Worm (Caenorhabditis elegans) whole organism, L4 larva: ENCODE data around the gene H06I04.3.
A peak's percentile ranks its signal among the peaks of the same experiment; 100 is the strongest.

Source experiments
- F37D6.2 ChIP-seq: sonication (generic microtip); optimal IDR thresholded peaks from 2 replicates; lab custom pipeline; 2016; ENCODE audit warnings: mild to moderate bottlenecking, missing genetic modification characterization, missing compliant biosample characterization
- F44E2.7 ChIP-seq: fragments of 200-800 bp; sonication (Bioruptor generic); IDR thresholded peaks from 2 replicates; pipeline ENCODE4 v2.1.2; 2022; ENCODE audit warnings: missing genetic modification characterization, missing compliant biosample characterization
- T20F7.1 ChIP-seq: fragments of 200-800 bp; sonication (Bioruptor generic); optimal IDR thresholded peaks from 2 replicates; lab custom pipeline; 2018; ENCODE audit warnings: mild to moderate bottlenecking, missing genetic modification characterization, missing compliant biosample characterization
- Y48G9A.11 ChIP-seq: fragments of 200-800 bp; sonication (Bioruptor generic); IDR thresholded peaks from 2 replicates; pipeline ENCODE4 v1.3.6; 2022; ENCODE audit warnings: missing genetic modification reagents, missing genetic modification characterization, missing compliant biosample characterization
- ZK546.5 ChIP-seq, 2 experiments: sonication (generic microtip); optimal IDR thresholded peaks; 2 replicates each; lab custom pipeline; 2017; ENCODE audit warnings: missing biosample characterization in 2 of 2, missing genetic modification characterization in 2 of 2
- aha-1 ChIP-seq: fragments of 150-350 bp; peaks from one replicate; lab custom pipeline; 2014; ENCODE audit warnings: missing biosample characterization, missing genetic modification characterization
- arid-1 ChIP-seq: fragments of 200-800 bp; sonication (Bioruptor generic); conservative IDR thresholded peaks from 2 replicates; pipeline ENCODE4 v1.3.6; 2022; ENCODE audit warnings: missing genetic modification reagents, missing genetic modification characterization, missing compliant biosample characterization
- ceh-20 ChIP-seq: fragments of 200-800 bp; sonication (Bioruptor generic); IDR thresholded peaks from 2 replicates; pipeline ENCODE4 v1.3.6; 2022; ENCODE audit warnings: missing genetic modification reagents, missing genetic modification characterization, missing compliant biosample characterization
- ceh-32 ChIP-seq: sonication (generic microtip); optimal IDR thresholded peaks from 2 replicates; lab custom pipeline; 2016; ENCODE audit warnings: mild to moderate bottlenecking, missing genetic modification characterization, missing compliant biosample characterization; ENCODE audit not compliant: poor library complexity
- ceh-62 ChIP-seq: sonication (generic microtip); optimal IDR thresholded peaks from 2 replicates; lab custom pipeline; 2017; ENCODE audit warnings: missing biosample characterization, missing genetic modification characterization
- cey-2 ChIP-seq: sonication (generic microtip); optimal IDR thresholded peaks from 3 replicates; lab custom pipeline; 2017; ENCODE audit warnings: missing genetic modification characterization, mild to moderate bottlenecking, missing compliant biosample characterization, antibody characterized with exemption, borderline replicate concordance; ENCODE audit not compliant: insufficient read depth
- ctbp-1 ChIP-seq: fragments of 200-800 bp; sonication (Bioruptor generic); IDR thresholded peaks from 2 replicates; pipeline ENCODE4 v1.3.6; 2022; ENCODE audit warnings: missing genetic modification reagents, missing genetic modification characterization, missing compliant biosample characterization
- daf-12 ChIP-seq: fragments of 150-350 bp; optimal IDR thresholded peaks from 2 replicates; lab custom pipeline; 2014; ENCODE audit warnings: missing biosample characterization, missing genetic modification reagents, missing genetic modification characterization
- daf-16 ChIP-seq, 3 experiments: sonication (generic microtip); optimal IDR thresholded peaks; 2 replicates each; lab custom pipeline; 2016 to 2017; ENCODE audit warnings: missing genetic modification characterization in 3 of 3, missing genetic modification reagents in 3 of 3, mild to moderate bottlenecking in 2 of 3, missing compliant biosample characterization in 2 of 3, missing biosample characterization in 1 of 3, moderate library complexity in 1 of 3
- daf-19 ChIP-seq: fragments of 200-800 bp; sonication (Bioruptor generic); conservative IDR thresholded peaks from 2 replicates; pipeline ENCODE4 v1.3.6; 2022; ENCODE audit warnings: missing genetic modification characterization, missing compliant biosample characterization
- dpl-1 ChIP-seq: fragments of 150-350 bp; optimal IDR thresholded peaks from 2 replicates; lab custom pipeline; 2014; ENCODE audit warnings: missing biosample characterization, missing genetic modification reagents, missing genetic modification characterization
- dve-1 ChIP-seq: sonication (generic microtip); optimal IDR thresholded peaks from 2 replicates; lab custom pipeline; 2017; ENCODE audit warnings: antibody characterized with exemption, mild to moderate bottlenecking, missing genetic modification characterization, missing compliant biosample characterization; ENCODE audit not compliant: insufficient read depth
- egl-43 ChIP-seq: fragments of 200-800 bp; sonication (Bioruptor generic); IDR thresholded peaks from 2 replicates; pipeline ENCODE4 v1.3.6; 2022; ENCODE audit warnings: missing genetic modification reagents, missing genetic modification characterization, missing compliant biosample characterization
- hif-1 ChIP-seq, 2 experiments: sonication (generic microtip); optimal IDR thresholded peaks; 2 replicates each; lab custom pipeline; 2016 to 2017; ENCODE audit warnings: missing compliant biosample characterization in 2 of 2, missing genetic modification characterization in 2 of 2, missing genetic modification reagents in 2 of 2, missing genotype in 2 of 2, mild to moderate bottlenecking in 1 of 2
- hlh-11 ChIP-seq: fragments of 200-800 bp; sonication (Bioruptor generic); optimal IDR thresholded peaks from 2 replicates; lab custom pipeline; 2018; ENCODE audit warnings: mild to moderate bottlenecking, missing genetic modification characterization, missing compliant biosample characterization
- hlh-30 ChIP-seq: sonication (generic microtip); optimal IDR thresholded peaks from 2 replicates; lab custom pipeline; 2017; ENCODE audit warnings: antibody characterized with exemption, mild to moderate bottlenecking, missing genetic modification characterization, missing compliant biosample characterization; ENCODE audit not compliant: insufficient read depth
- lin-13 ChIP-seq: fragments of 150-350 bp; optimal IDR thresholded peaks from 2 replicates; lab custom pipeline; 2014; ENCODE audit warnings: missing biosample characterization, missing genetic modification reagents, missing genetic modification characterization
- lin-38 ChIP-seq: fragments of 200-800 bp; sonication (Bioruptor generic); IDR thresholded peaks from 2 replicates; pipeline ENCODE4 v1.3.6; 2022; ENCODE audit warnings: missing genetic modification reagents, missing genetic modification characterization, missing compliant biosample characterization
- lin-39 ChIP-seq: fragments of 150-350 bp; optimal IDR thresholded peaks from 2 replicates; lab custom pipeline; 2014; ENCODE audit warnings: missing biosample characterization, missing genetic modification reagents, missing genetic modification characterization
- lsy-2 ChIP-seq, 2 experiments: fragments of 150-350 bp in 1 of 2; sonication (generic microtip) in 1 of 2; optimal IDR thresholded peaks; 2 replicates each; lab custom pipeline; 2014 to 2017; ENCODE audit warnings: missing biosample characterization in 2 of 2, missing genetic modification characterization in 2 of 2
- mep-1 ChIP-seq: fragments of 150-350 bp; sonication (generic microtip); optimal IDR thresholded peaks from 3 replicates; lab custom pipeline; 2014; ENCODE audit warnings: missing biosample characterization, missing genetic modification characterization
- nhr-10 ChIP-seq: fragments of 150-350 bp; optimal IDR thresholded peaks from 2 replicates; lab custom pipeline; 2014; ENCODE audit warnings: missing biosample characterization, missing genetic modification characterization
- nhr-28 ChIP-seq: fragments of 150-350 bp; optimal IDR thresholded peaks from 2 replicates; lab custom pipeline; 2014; ENCODE audit warnings: missing biosample characterization, missing genetic modification characterization
- nhr-77 ChIP-seq: fragments of 150-350 bp; optimal IDR thresholded peaks from 2 replicates; lab custom pipeline; 2014; ENCODE audit warnings: missing biosample characterization, missing genetic modification characterization
- php-3 ChIP-seq: fragments of 200-800 bp; sonication (Bioruptor generic); IDR thresholded peaks from 2 replicates; pipeline ENCODE4 v1.3.6; 2022; ENCODE audit warnings: missing genetic modification reagents, missing genetic modification characterization, missing compliant biosample characterization
- rbr-2 ChIP-seq: sonication (generic microtip); optimal IDR thresholded peaks from 2 replicates; lab custom pipeline; 2016; ENCODE audit warnings: missing genotype, missing genetic modification characterization, missing compliant biosample characterization
- saeg-2 ChIP-seq: fragments of 200-800 bp; sonication (Bioruptor generic); IDR thresholded peaks from 2 replicates; pipeline ENCODE4 v1.3.6; 2022; ENCODE audit warnings: missing genetic modification reagents, missing genetic modification characterization, missing compliant biosample characterization
- skn-1 ChIP-seq: fragments of 150-350 bp; optimal IDR thresholded peaks from 2 replicates; lab custom pipeline; 2014; ENCODE audit warnings: missing biosample characterization, missing genetic modification characterization
- unc-62 ChIP-seq, 3 experiments: fragments of 150-350 bp in 1 of 3; sonication (generic microtip); optimal IDR thresholded peaks in 2 of 3; peaks in 1 of 3; 1 replicate in 1 of 3; 2 replicates in 2 of 3; lab custom pipeline; 2014 to 2017; ENCODE audit warnings: missing biosample characterization in 3 of 3, missing genetic modification characterization in 3 of 3, missing genetic modification reagents in 3 of 3, missing genotype in 1 of 3
- zfp-3 ChIP-seq: fragments of 200-800 bp; sonication (Bioruptor generic); conservative IDR thresholded peaks from 2 replicates; pipeline ENCODE4 v1.3.6; 2022; ENCODE audit warnings: missing genetic modification reagents, missing genetic modification characterization, missing compliant biosample characterization

Gene H06I04.3

ce11 chrIII:3070026-3070573 is at the start of gene H06I04.3:
Gene H06I04.3 (plus strand): TSS chrIII:3070523.
- TF ChIP-seq T20F7.1 (peak; percentile 95), zfp-3 (0 out of 2 replicates have a peak, but pooled peaks have one; percentile 7), lin-38 (GFP tag; lab: Robert Waterston, UW) (peak; percentile 55), Y48G9A.11 (GFP tag; lab: Robert Waterston, UW) (peak; percentile 88), lin-39 (no peak), unc-62 (GFP tag; optimal IDR thresholded peaks at IDR 0.05 in 1 of 2; lab: Kevin White, UChicago) (peak in 1 of 2 experiments; percentile 10), unc-62 (tag; optimal IDR thresholded peaks at IDR 0.05; lab: Kevin White, UChicago) (no peak), dpl-1 (GFP tag; lab: Kevin White, UChicago) (peak; percentile 77), php-3 (GFP tag; lab: Robert Waterston, UW) (no peak), nhr-10 (tag; lab: Kevin White, UChicago) (no peak), arid-1 (GFP tag; lab: Robert Waterston, UW) (no peak), lsy-2 (tag; optimal IDR thresholded peaks at IDR 0.05; lab: Kevin White, UChicago) (peak in 1 of 2 experiments; percentile 64), aha-1 (tag; lab: Kevin White, UChicago) (peak; percentile 47), rbr-2 (tag; lab: Kevin White, UChicago) (no peak), ceh-20 (no peak), egl-43 (GFP tag; lab: Robert Waterston, UW) (no peak), nhr-77 (tag; lab: Kevin White, UChicago) (no peak)
- TF ChIP-seq, all 104 proteins: peak for 8

- TF ChIP-seq hif-1 (tag; optimal IDR thresholded peaks at IDR 0.05; lab: Kevin White, UChicago), result no peak
- no peak for TF ChIP-seq daf-19 (GFP tag; lab: Robert Waterston, UW)
- no peak for TF ChIP-seq lin-13
- no peak for TF ChIP-seq ceh-20
- TF ChIP-seq daf-12 (tag; lab: Kevin White, UChicago), result no peak
- TF ChIP-seq F44E2.7 (GFP tag; lab: Robert Waterston, UW), result no peak
- no peak for TF ChIP-seq ZK546.5 (tag; optimal IDR thresholded peaks at IDR 0.05; lab: Kevin White, UChicago)
- no peak for TF ChIP-seq ceh-62 (tag; lab: Kevin White, UChicago)
- TF ChIP-seq ctbp-1, result no peak
- TF ChIP-seq ceh-32, result no peak
These were observed 43.6 kb upstream of the H06I04.3 start for ce11 chrIII:3026679-3027078.

- TF ChIP-seq hlh-11 (peak; percentile 11), hlh-30 (peak; percentile 45), mep-1 (tag; lab: Kevin White, UChicago) (peak; percentile 7), skn-1 (no peak), dve-1 (tag; lab: Kevin White, UChicago) (peak; percentile 24), cey-2 (tag; lab: Kevin White, UChicago) (peak; percentile 3), F37D6.2 (no peak), nhr-28 (tag; lab: Kevin White, UChicago) (peak; percentile 81)
These were observed 40.5 kb upstream of the H06I04.3 start for ce11 chrIII:3029822-3030221.

ce11 chrIII:3031017-3031756 is 39.1 kb upstream of the H06I04.3 start:
- TF ChIP-seq aha-1 (tag; lab: Kevin White, UChicago), result peak; percentile 58
- peak; percentile 8 for TF ChIP-seq nhr-28 (tag; lab: Kevin White, UChicago)
- peak in 1 of 2 experiments; percentile 74 for TF ChIP-seq daf-16 (GFP tag; optimal IDR thresholded peaks at IDR 0.05; lab: Kevin White, UChicago)
- no peak for TF ChIP-seq daf-16 (tag; optimal IDR thresholded peaks at IDR 0.05; lab: Kevin White, UChicago)
- TF ChIP-seq saeg-2 (GFP tag; lab: Robert Waterston, UW), result no peak
- TF ChIP-seq, all 104 proteins: peak for 3
